Worm (Caenorhabditis elegans) whole organism, early embryonic: Measurements from ENCODE around the gene nhr-280.

Experiments
- B0310.2 ChIP-seq: sonication (generic microtip); optimal IDR thresholded peaks from 2 replicates; lab custom pipeline; 2016; ENCODE audit warnings: mild to moderate bottlenecking, missing genetic modification characterization, missing compliant biosample characterization
- F13C5.2 ChIP-seq: sonication (generic microtip); optimal IDR thresholded peaks from 2 replicates; lab custom pipeline; 2017; ENCODE audit warnings: mild to moderate bottlenecking, missing genetic modification characterization, inconsistent platforms, missing compliant biosample characterization
- ama-1 ChIP-seq: fragments of 150-350 bp; optimal IDR thresholded peaks from 2 replicates; lab custom pipeline; 2014
- ceh-13 ChIP-seq: fragments of 200-800 bp; sonication (Bioruptor generic); optimal IDR thresholded peaks from 2 replicates; lab custom pipeline; 2018; ENCODE audit warnings: mild to moderate bottlenecking, missing genetic modification characterization, missing compliant biosample characterization
- ceh-36 ChIP-seq: sonication (generic microtip); optimal IDR thresholded peaks from 2 replicates; lab custom pipeline; 2016; ENCODE audit warnings: missing genetic modification characterization, inconsistent platforms, missing compliant biosample characterization
- flt-1 ChIP-seq: fragments of 200-800 bp; sonication (Bioruptor generic); IDR thresholded peaks from 2 replicates; pipeline ENCODE4 v1.3.6; 2022; ENCODE audit warnings: missing genetic modification characterization, missing compliant biosample characterization
- hmbx-1 ChIP-seq: sonication (generic microtip); optimal IDR thresholded peaks from 2 replicates; lab custom pipeline; 2016; ENCODE audit warnings: mild to moderate bottlenecking, missing genetic modification characterization, missing compliant biosample characterization
- hnd-1 ChIP-seq: sonication (generic microtip); optimal IDR thresholded peaks from 2 replicates; lab custom pipeline; 2016; ENCODE audit warnings: missing genetic modification characterization, missing compliant biosample characterization
- scrt-1 ChIP-seq: fragments of 200-800 bp; sonication (Bioruptor generic); IDR thresholded peaks from 2 replicates; pipeline ENCODE4 v1.3.6; 2022; ENCODE audit warnings: missing genetic modification characterization, missing compliant biosample characterization
- tbx-11 ChIP-seq: fragments of 200-800 bp; sonication (Bioruptor generic); IDR thresholded peaks from 2 replicates; pipeline ENCODE4 v1.3.6; 2022; ENCODE audit warnings: missing genetic modification characterization, missing compliant biosample characterization
- tbx-37 ChIP-seq: fragments of 200-800 bp; sonication (Bioruptor generic); conservative IDR thresholded peaks from 2 replicates; pipeline ENCODE4 v1.3.6; 2022; ENCODE audit warnings: missing genetic modification reagents, missing genetic modification characterization, missing compliant biosample characterization
- tra-4 ChIP-seq: sonication (generic microtip); optimal IDR thresholded peaks from 2 replicates; lab custom pipeline; 2017; ENCODE audit warnings: missing genetic modification characterization, missing compliant biosample characterization

- TF ChIP-seq hnd-1 (tag; lab: Kevin White, UChicago) = no peak
- TF ChIP-seq hmbx-1 (tag; lab: Kevin White, UChicago) = no peak
- no peak for TF ChIP-seq ceh-36
- TF ChIP-seq flt-1 (GFP tag; lab: Robert Waterston, UW) = no peak
- no peak for TF ChIP-seq tbx-11 (GFP tag; lab: Robert Waterston, UW)
- no peak for TF ChIP-seq ceh-13 (GFP tag; lab: Kevin White, UChicago)
- TF ChIP-seq scrt-1 (GFP tag; lab: Robert Waterston, UW) = no peak
- TF ChIP-seq tra-4 (tag; lab: Kevin White, UChicago) = no peak
- TF ChIP-seq ama-1 (lab: Kevin White, UChicago) = no peak
- no peak for TF ChIP-seq B0310.2 (tag; lab: Kevin White, UChicago)
- no peak for TF ChIP-seq tbx-37
- no peak for TF ChIP-seq F13C5.2 (tag; lab: Kevin White, UChicago)
Measured at ce11 chrIII:154168-154567, 23.6 kb upstream of the nhr-280 start.
